Fruit fly (Drosophila melanogaster) S2 (cell line): ENCODE data around the gene CG6296.

Experiments used
- CG8478 ChIP-seq: fragments of >200 bp; optimal IDR thresholded peaks from 2 replicates; lab custom pipeline; 2018
- CTCF ChIP-seq, 2 experiments: fragments of >200 bp; optimal IDR thresholded peaks; 2 replicates each; lab custom pipeline; 2018

Gene CG6296

dm6 chr3R:27005338-27005737 lies at the start of gene CG6296:
Gene CG6296 (minus strand): TSS chr3R:27005469.
- TF ChIP-seq CG8478 (lab: Kevin White, UChicago) (no peak), CTCF (optimal IDR thresholded peaks at IDR 0.05; lab: Kevin White, UChicago) (no peak)

- TF ChIP-seq CTCF (optimal IDR thresholded peaks at IDR 0.05; lab: Kevin White, UChicago), result no peak
- TF ChIP-seq CG8478 (lab: Kevin White, UChicago), result no peak
These were observed 44.3 kb upstream of the CG6296 start for dm6 chr3R:27049549-27049948.

- TF ChIP-seq CTCF (optimal IDR thresholded peaks at IDR 0.05; lab: Kevin White, UChicago) (no peak), CG8478 (lab: Kevin White, UChicago) (no peak)
These were observed 43.4 kb upstream of the CG6296 start, which contains the start of gene TwdlT for dm6 chr3R:27048561-27049270. Gene TwdlT (plus strand): TSS chr3R:27049220.

- TF ChIP-seq CG8478 (lab: Kevin White, UChicago) (no peak), CTCF (optimal IDR thresholded peaks at IDR 0.05; lab: Kevin White, UChicago) (no peak)
These were observed 34.8 kb upstream of the CG6296 start for dm6 chr3R:27040044-27040443.

dm6 chr3R:27033935-27034334 lies 28.7 kb upstream of the CG6296 start:
- TF ChIP-seq CG8478 (lab: Kevin White, UChicago) (no peak), CTCF (optimal IDR thresholded peaks at IDR 0.05; lab: Kevin White, UChicago) (no peak)

- no peak for TF ChIP-seq CG8478 (lab: Kevin White, UChicago)
- no peak for TF ChIP-seq CTCF (optimal IDR thresholded peaks at IDR 0.05; lab: Kevin White, UChicago)
These were observed 20.7 kb upstream of the CG6296 start, which contains the start of gene CG6271 for dm6 chr3R:27026009-27026408. Gene CG6271 (minus strand): TSS chr3R:27026109.

dm6 chr3R:27023117-27023516 lies 17.8 kb upstream of the CG6296 start, which contains the start of gene CG6277:
Gene CG6277 (minus strand): TSS chr3R:27023217.
- TF ChIP-seq CTCF (optimal IDR thresholded peaks at IDR 0.05; lab: Kevin White, UChicago), result no peak
- no peak for TF ChIP-seq CG8478 (lab: Kevin White, UChicago)

dm6 chr3R:27021278-27021677 lies 16.0 kb upstream of the CG6296 start, which contains the start of gene CG6283:
Gene CG6283 (minus strand): TSS chr3R:27021378.
- TF ChIP-seq CTCF (optimal IDR thresholded peaks at IDR 0.05; lab: Kevin White, UChicago) (no peak), CG8478 (lab: Kevin White, UChicago) (no peak)

- no peak for TF ChIP-seq CG8478 (lab: Kevin White, UChicago)
- no peak for TF ChIP-seq CTCF (optimal IDR thresholded peaks at IDR 0.05; lab: Kevin White, UChicago)
These were observed 14.5 kb upstream of the CG6296 start, which contains the start of gene CG17191 for dm6 chr3R:27019701-27020172. Gene CG17191 (minus strand): TSS chr3R:27019751.

- TF ChIP-seq CG8478 (lab: Kevin White, UChicago), result no peak
- no peak for TF ChIP-seq CTCF (optimal IDR thresholded peaks at IDR 0.05; lab: Kevin White, UChicago)
These were observed 12.9 kb upstream of the CG6296 start, which contains the start of gene CG17192 for dm6 chr3R:27018187-27018586. Gene CG17192 (minus strand): TSS chr3R:27018287.

dm6 chr3R:27007022-27007421 lies 1.8 kb upstream of the CG6296 start, which contains the start of gene CG6295:
Gene CG6295 (minus strand): TSS chr3R:27007055.
- TF ChIP-seq CG8478 (lab: Kevin White, UChicago), result no peak
- no peak for TF ChIP-seq CTCF (optimal IDR thresholded peaks at IDR 0.05; lab: Kevin White, UChicago)

- TF ChIP-seq CTCF (optimal IDR thresholded peaks at IDR 0.05; lab: Kevin White, UChicago), result no peak
- TF ChIP-seq CG8478 (lab: Kevin White, UChicago), result no peak
These were observed 2.5 kb downstream of the CG6296 start for dm6 chr3R:27002787-27003186.

dm6 chr3R:26999452-26999851 lies 5.8 kb downstream of the CG6296 start, which contains the start of gene CG31077:
Gene CG31077 (plus strand): TSS chr3R:26999752.
- TF ChIP-seq CTCF (optimal IDR thresholded peaks at IDR 0.05; lab: Kevin White, UChicago) (no peak), CG8478 (lab: Kevin White, UChicago) (no peak)

- TF ChIP-seq CG8478 (lab: Kevin White, UChicago), result no peak
- no peak for TF ChIP-seq CTCF (optimal IDR thresholded peaks at IDR 0.05; lab: Kevin White, UChicago)
These were observed 8.6 kb downstream of the CG6296 start, which contains the start of gene RYa-R for dm6 chr3R:26996642-26997041. Gene RYa-R (plus strand): TSS chr3R:26996980.

- TF ChIP-seq CTCF (optimal IDR thresholded peaks at IDR 0.05; lab: Kevin White, UChicago), result no peak
- TF ChIP-seq CG8478 (lab: Kevin White, UChicago), result no peak
These were observed 10.7 kb downstream of the CG6296 start, which contains the start of gene TwdlC for dm6 chr3R:26994532-26994931. Gene TwdlC (plus strand): TSS chr3R:26994832.
